Fruit fly (Drosophila melanogaster) whole organism, embryonic: ENCODE results near the gene form3.

ENCODE experiments used
- CG34422 ChIP-seq: fragments of 200-800 bp; sonication (Bioruptor generic); IDR thresholded peaks from 3 replicates; pipeline ENCODE4 v1.3.6; 2022; ENCODE audit warnings: missing biosample characterization, missing genetic modification characterization
- CG3847 ChIP-seq: fragments of 200-800 bp; sonication (Bioruptor generic); IDR thresholded peaks from 2 replicates; pipeline ENCODE4 v1.3.6; 2022; ENCODE audit warnings: missing biosample characterization, missing genetic modification characterization
- CG4328 ChIP-seq: fragments of 200-800 bp; sonication (Bioruptor generic); optimal IDR thresholded peaks from 3 replicates; lab custom pipeline; 2017; ENCODE audit warnings: missing biosample characterization, missing genetic modification reagents, missing genetic modification characterization
- Chrac-16 ChIP-seq: fragments of 200-800 bp; sonication (Bioruptor generic); optimal IDR thresholded peaks from 3 replicates; lab custom pipeline; 2016; ENCODE audit warnings: missing biosample characterization, missing genetic modification characterization
- Hmx ChIP-seq: fragments of 200-800 bp; sonication (Bioruptor generic); optimal IDR thresholded peaks from 2 replicates; lab custom pipeline; 2016; ENCODE audit warnings: missing biosample characterization, missing genetic modification characterization
- Rx ChIP-seq: fragments of 200-800 bp; sonication (Bioruptor generic); IDR thresholded peaks from 2 replicates; pipeline ENCODE4 v1.3.6; 2022; ENCODE audit warnings: missing biosample characterization, missing genetic modification characterization
- Xrp1 ChIP-seq: fragments of 200-800 bp; sonication (Bioruptor generic); IDR thresholded peaks from 2 replicates; pipeline ENCODE4 v1.3.6; 2022; ENCODE audit warnings: missing biosample characterization, missing genetic modification characterization
- YL-1 ChIP-seq: fragments of 200-800 bp; sonication (Bioruptor generic); optimal IDR thresholded peaks from 3 replicates; lab custom pipeline; 2017; ENCODE audit warnings: missing biosample characterization, mild to moderate bottlenecking, missing genetic modification characterization
- pfk ChIP-seq: fragments of 200-800 bp; sonication (Bioruptor generic); optimal IDR thresholded peaks from 2 replicates; lab custom pipeline; 2018; ENCODE audit warnings: missing biosample characterization, mild to moderate bottlenecking, missing genetic modification characterization, moderate library complexity

DNA sequence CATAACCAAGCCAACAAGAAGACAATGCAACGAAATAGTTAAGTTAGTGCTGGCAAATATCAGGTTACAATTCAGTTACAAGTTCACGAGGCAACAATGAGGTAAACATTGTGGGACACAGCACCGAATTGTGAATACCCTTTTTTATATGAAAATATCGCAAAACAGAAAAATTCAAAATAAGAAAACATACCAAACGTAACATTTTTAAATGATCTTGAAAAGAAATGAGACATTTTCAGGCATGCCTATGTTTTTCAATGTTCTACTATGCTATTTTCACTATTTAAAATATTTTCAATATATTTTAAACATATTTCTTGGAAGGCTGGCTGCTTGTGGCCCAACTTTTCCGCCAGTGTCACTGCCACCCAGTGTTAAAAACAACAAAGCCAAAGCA, 9.3 kb downstream of the form3 start:
- TF ChIP-seq CG34422 (GFP tag; lab: Robert Waterston, UW) (no peak), Chrac-16 (GFP tag; lab: Kevin White, UChicago) (no peak), YL-1 (GFP tag; lab: Kevin White, UChicago) (no peak), Rx (no peak), pfk (GFP tag; lab: Kevin White, UChicago) (no peak), CG4328 (GFP tag; lab: Kevin White, UChicago) (no peak), CG3847 (no peak), Hmx (GFP tag; lab: Kevin White, UChicago) (no peak), Xrp1 (GFP tag; lab: Robert Waterston, UW) (no peak)
